Fruit fly (Drosophila melanogaster) Kc167 (cell line): Measurements from ENCODE around the gene Tgt.

Experiments
- Sin3A ChIP-seq: fragments of >200 bp; optimal IDR thresholded peaks from 2 replicates; lab custom pipeline; 2018; ENCODE audit warnings: missing external identifiers
- psq ChIP-seq: fragments of >200 bp; optimal IDR thresholded peaks from 2 replicates; lab custom pipeline; 2017; ENCODE audit warnings: missing external identifiers
- ttk ChIP-seq: sonication (Bioruptor generic); optimal IDR thresholded peaks from 2 replicates; lab custom pipeline; 2017; ENCODE audit warnings: missing external identifiers

DNA sequence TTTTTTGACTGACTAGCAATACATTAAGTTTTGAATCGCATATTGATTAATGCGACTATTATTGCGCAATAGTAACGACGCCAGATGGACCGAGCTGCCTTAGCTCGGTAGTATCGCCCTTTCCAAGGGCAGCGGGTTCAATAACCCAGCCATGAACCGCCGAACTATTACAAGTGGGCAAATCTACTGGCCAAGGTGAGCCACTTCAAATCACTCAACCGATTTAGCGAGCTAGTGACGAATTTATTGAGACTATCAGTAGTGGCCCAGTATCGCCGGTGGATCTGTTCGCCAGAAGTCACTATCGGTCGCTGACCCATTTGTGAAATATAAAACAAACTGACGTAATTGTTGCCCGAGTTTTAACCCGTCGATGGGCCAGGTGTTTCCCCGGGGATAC is 34.6 kb downstream of the Tgt start:
- no peak for TF ChIP-seq Sin3A (lab: Kevin White, UChicago)
- TF ChIP-seq psq (lab: Kevin White, UChicago) = no peak
- TF ChIP-seq ttk (lab: Kevin White, UChicago) = no peak
